Worm (Caenorhabditis elegans): ENCODE measurements around the gene skr-13.
A peak's percentile ranks its signal among the peaks of the same experiment; 100 is the strongest.
"Not testable (repeated sequence)": the region's sequence is repeated elsewhere in the genome, so short reads cannot be mapped to it uniquely, and the experiment has no call there.

DNA sequence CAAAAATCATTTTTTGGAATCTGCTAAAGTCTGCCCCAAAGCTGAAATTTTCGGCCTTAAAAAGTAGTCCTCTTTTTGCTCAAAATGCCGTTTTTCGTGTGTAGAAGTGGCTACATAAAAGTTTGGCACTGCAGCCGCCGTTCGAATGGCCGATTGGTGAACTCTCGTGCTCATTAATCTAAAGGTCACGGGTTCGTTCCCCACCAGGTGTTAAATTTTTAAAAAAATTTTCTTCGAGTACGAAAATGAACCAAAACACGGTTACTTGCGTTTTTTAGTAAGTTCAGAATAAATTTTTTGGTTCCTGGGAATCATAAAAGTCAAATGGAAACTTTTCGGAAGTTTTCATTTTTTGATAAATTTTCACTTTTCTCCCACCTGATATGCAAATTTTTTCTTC lies 35.2 kb downstream of the skr-13 start:
- TF ChIP-seq nhr-28 (tag; optimal IDR thresholded peaks at IDR 0.05); zip-11 (GFP tag; IDR thresholded peaks at IDR 0.05); pha-4 (GFP tag; IDR thresholded peaks at IDR 0.05); pha-4 (tag; optimal IDR thresholded peaks at IDR 0.05); unc-62 (GFP tag; optimal IDR thresholded peaks at IDR 0.05 in 1 of 2); unc-62 (tag; optimal IDR thresholded peaks at IDR 0.05); ctbp-1 (GFP tag; IDR thresholded peaks at IDR 0.05); nhr-76 (tag; optimal IDR thresholded peaks at IDR 0.05); mdl-1 (tag; optimal IDR thresholded peaks at IDR 0.05); zfp-3 (GFP tag; conservative IDR thresholded peaks at IDR 0.05); skn-1 (tag; optimal IDR thresholded peaks at IDR 0.05); lin-29 (GFP tag; IDR thresholded peaks at IDR 0.05); ZK546.5 (tag; optimal IDR thresholded peaks at IDR 0.05); mep-1 (tag; optimal IDR thresholded peaks at IDR 0.05): not testable (repeated sequence)
- TF ChIP-seq snpc-1.2 (GFP tag; IDR thresholded peaks at IDR 0.05): peak; percentile 68
